Worm (Caenorhabditis elegans): Measurements from ENCODE around the gene C45G9.14.

The C45G9.14 gene

ce11 chrIII:5018116-5018689 is 26.6 kb upstream of the C45G9.14 start, which contains the start of gene wip-1:
Gene wip-1, plus strand, starts transcription at chrIII:5018639.
- TF ChIP-seq ceh-62 (tag; optimal IDR thresholded peaks at IDR 0.05) = no peak
- peak; percentile 98 for TF ChIP-seq T26A8.4 (GFP tag; IDR thresholded peaks at IDR 0.05)
- TF ChIP-seq F44E2.7 (GFP tag; IDR thresholded peaks at IDR 0.05) = peak; percentile 87
- TF ChIP-seq lin-39 (tag; optimal IDR thresholded peaks at IDR 0.05) = peak; percentile 55
- peak in 1 of 2 experiments; percentile 99 for TF ChIP-seq unc-62 (GFP tag; optimal IDR thresholded peaks at IDR 0.05 in 1 of 2)
- peak; percentile 30 for TF ChIP-seq unc-62 (tag; optimal IDR thresholded peaks at IDR 0.05)
- peak; percentile 91 for TF ChIP-seq lin-29 (GFP tag; IDR thresholded peaks at IDR 0.05)
- TF ChIP-seq jun-1 (tag; optimal IDR thresholded peaks at IDR 0.05) = peak; percentile 95
- peak; percentile 52 for TF ChIP-seq snpc-4 (tag; optimal IDR thresholded peaks at IDR 0.05)
- TF ChIP-seq nhr-25 (tag; optimal IDR thresholded peaks at IDR 0.05; ENCODE audit: borderline replicate concordance, insufficient read depth) = peak; percentile 95
- peak; percentile 88 for TF ChIP-seq vab-7 (GFP tag; IDR thresholded peaks at IDR 0.05)
- peak; percentile 96 for TF ChIP-seq spr-1 (tag; optimal IDR thresholded peaks at IDR 0.05)
- peak; percentile 93 for TF ChIP-seq tra-1 (GFP tag; IDR thresholded peaks at IDR 0.05)
- peak; percentile 96 for TF ChIP-seq mes-2 (tag; optimal IDR thresholded peaks at IDR 0.05; ENCODE audit: poor library complexity, severe bottlenecking)
- TF ChIP-seq pqm-1 (tag; optimal IDR thresholded peaks at IDR 0.05) = peak; percentile 54
- no peak for TF ChIP-seq ceh-82 (tag; optimal IDR thresholded peaks at IDR 0.05)
- peak; percentile 96 for TF ChIP-seq egl-43 (GFP tag; IDR thresholded peaks at IDR 0.05)
- TF ChIP-seq T20F7.1 (GFP tag; optimal IDR thresholded peaks at IDR 0.05) = peak; percentile 95
- TF ChIP-seq nhr-6 (tag; optimal IDR thresholded peaks at IDR 0.05) = peak; percentile 95
- TF ChIP-seq duxl-1 (tag; optimal IDR thresholded peaks at IDR 0.05; ENCODE audit: poor library complexity) = peak; percentile 94
- TF ChIP-seq Y75B8A.6 (GFP tag; IDR thresholded peaks at IDR 0.05) = no peak
- peak; percentile 93 for TF ChIP-seq F10B5.3 (tag; optimal IDR thresholded peaks at IDR 0.05)
- peak; percentile 74; the same call in 1 of the 2 replicates for TF ChIP-seq D1046.2 (GFP tag; IDR thresholded peaks at IDR 0.05)
- peak; percentile 94 for TF ChIP-seq nhr-42 (GFP tag; IDR thresholded peaks at IDR 0.05)
- TF ChIP-seq hif-1 (tag; optimal IDR thresholded peaks at IDR 0.05) = peak; percentile 73 to 89
- peak; percentile 53 for TF ChIP-seq nhr-76 (tag; optimal IDR thresholded peaks at IDR 0.05)
- TF ChIP-seq zfp-2 (tag; optimal IDR thresholded peaks at IDR 0.05) = peak; percentile 85
- peak; percentile 38 for TF ChIP-seq ceh-28 (tag; optimal IDR thresholded peaks at IDR 0.05)
- TF ChIP-seq ztf-11 (tag; optimal IDR thresholded peaks at IDR 0.05) = peak; percentile 18
- TF ChIP-seq hmg-1.1 (GFP tag; IDR thresholded peaks at IDR 0.05) = peak; percentile 98
- TF ChIP-seq F49E8.2 (tag; optimal IDR thresholded peaks at IDR 0.05; ENCODE audit: borderline replicate concordance) = peak; percentile 96
- peak; percentile 82 for TF ChIP-seq mdt-29 (GFP tag; IDR thresholded peaks at IDR 0.05)
- TF ChIP-seq nhr-237 (tag; optimal IDR thresholded peaks at IDR 0.05) = peak; percentile 60
- TF ChIP-seq ctbp-1 (GFP tag; IDR thresholded peaks at IDR 0.05) = peak; percentile 96
- TF ChIP-seq ztf-7 (tag; optimal IDR thresholded peaks at IDR 0.05) = peak; percentile 93
- TF ChIP-seq pha-4 (GFP tag; IDR thresholded peaks at IDR 0.05) = peak; percentile 96
- peak; percentile 73 for TF ChIP-seq pha-4 (tag; optimal IDR thresholded peaks at IDR 0.05)
- peak; percentile 33 for TF ChIP-seq ces-1 (GFP tag; optimal IDR thresholded peaks at IDR 0.05)
- peak; percentile 98 for TF ChIP-seq nhr-28 (tag; optimal IDR thresholded peaks at IDR 0.05)
- TF ChIP-seq aha-1 (tag) = peak; percentile 100
- TF ChIP-seq fos-1 (tag; optimal IDR thresholded peaks at IDR 0.05) = peak; percentile 44
- TF ChIP-seq zip-2 (tag; optimal IDR thresholded peaks at IDR 0.05) = peak; percentile 88
- TF ChIP-seq dmd-6 (GFP tag; IDR thresholded peaks at IDR 0.05) = peak; percentile 96
- peak; percentile 88 to 97 for TF ChIP-seq lsy-2 (tag; optimal IDR thresholded peaks at IDR 0.05)
- TF ChIP-seq lin-38 (GFP tag; IDR thresholded peaks at IDR 0.05) = peak; percentile 95
- TF ChIP-seq dmd-9 (GFP tag; IDR thresholded peaks at IDR 0.05) = peak; percentile 94
- peak; percentile 95 for TF ChIP-seq ceh-20 (GFP tag; IDR thresholded peaks at IDR 0.05)
- TF ChIP-seq mxl-2 (GFP tag; conservative IDR thresholded peaks at IDR 0.05) = peak; percentile 62
- no peak for TF ChIP-seq daf-8 (GFP tag; IDR thresholded peaks at IDR 0.05)
- peak; percentile 66 for TF ChIP-seq zag-1 (tag; optimal IDR thresholded peaks at IDR 0.05)
- TF ChIP-seq nhr-111 (GFP tag; optimal IDR thresholded peaks at IDR 0.05) = peak; percentile 86
